Fruit fly (Drosophila melanogaster) whole organism, embryonic: ENCODE data around the gene Rexo5.
A peak's percentile ranks its signal among the peaks of the same experiment; 100 is the strongest.

Source experiments
- Atf6 ChIP-seq: fragments of 200-800 bp; sonication (Bioruptor generic); IDR thresholded peaks from 2 replicates; pipeline ENCODE4 v1.3.6; 2022; ENCODE audit warnings: missing biosample characterization, missing genetic modification characterization
- CG11695 ChIP-seq: fragments of 200-800 bp; sonication (Bioruptor generic); IDR thresholded peaks from 3 replicates; pipeline ENCODE4 v1.3.6; 2022; ENCODE audit warnings: missing biosample characterization, missing genetic modification characterization
- CG14050 ChIP-seq: fragments of 200-800 bp; sonication (Bioruptor generic); IDR thresholded peaks from 3 replicates; pipeline ENCODE4 v1.3.6; 2022; ENCODE audit warnings: missing biosample characterization, missing genetic modification characterization
- CG18599 ChIP-seq: fragments of 200-800 bp; sonication (Bioruptor generic); optimal IDR thresholded peaks from 3 replicates; lab custom pipeline; 2017; ENCODE audit warnings: missing biosample characterization, missing genetic modification characterization, mild to moderate bottlenecking, moderate library complexity, missing genetic modification reagents
- CG18764 ChIP-seq: fragments of 200-800 bp; sonication (Bioruptor generic); optimal IDR thresholded peaks from 3 replicates; lab custom pipeline; 2016; ENCODE audit warnings: missing biosample characterization, missing genetic modification characterization
- CG2199 ChIP-seq: fragments of 200-800 bp; sonication (Bioruptor generic); IDR thresholded peaks from 3 replicates; pipeline ENCODE4 v1.3.6; 2022; ENCODE audit warnings: missing biosample characterization, missing genetic modification characterization
- CG2202 ChIP-seq: fragments of 200-800 bp; sonication (Bioruptor generic); optimal IDR thresholded peaks from 2 replicates; lab custom pipeline; 2018; ENCODE audit warnings: missing biosample characterization, mild to moderate bottlenecking, missing genetic modification characterization
- CG31388 ChIP-seq: fragments of 200-800 bp; sonication (Bioruptor generic); optimal IDR thresholded peaks from 2 replicates; lab custom pipeline; 2016; ENCODE audit warnings: missing biosample characterization, missing genetic modification characterization
- CG32532 ChIP-seq: fragments of 200-800 bp; sonication (Bioruptor generic); IDR thresholded peaks from 2 replicates; pipeline ENCODE4 v1.3.6; 2022; ENCODE audit warnings: missing biosample characterization, missing genetic modification characterization
- CG34376 ChIP-seq: fragments of 200-800 bp; sonication (Bioruptor generic); optimal IDR thresholded peaks from 2 replicates; lab custom pipeline; 2018; ENCODE audit warnings: missing biosample characterization, mild to moderate bottlenecking, missing genetic modification characterization
- CG34422 ChIP-seq: fragments of 200-800 bp; sonication (Bioruptor generic); IDR thresholded peaks from 3 replicates; pipeline ENCODE4 v1.3.6; 2022; ENCODE audit warnings: missing biosample characterization, missing genetic modification characterization
- CG3726 ChIP-seq: fragments of 200-800 bp; sonication (Bioruptor generic); IDR thresholded peaks from 3 replicates; pipeline ENCODE4, ENCODE4 v1.3.6; 2022; ENCODE audit warnings: missing biosample characterization, missing genetic modification characterization
- CG4854 ChIP-seq: fragments of 200-800 bp; sonication (Bioruptor generic); optimal IDR thresholded peaks from 2 replicates; lab custom pipeline; 2016; ENCODE audit warnings: missing biosample characterization, missing genetic modification characterization, inconsistent platforms
- CG5245 ChIP-seq: fragments of 200-800 bp; sonication (Bioruptor generic); optimal IDR thresholded peaks from 3 replicates; lab custom pipeline; 2016; ENCODE audit warnings: missing biosample characterization, missing genetic modification characterization
- CG6813 ChIP-seq: fragments of 200-800 bp; sonication (Bioruptor generic); optimal IDR thresholded peaks from 2 replicates; lab custom pipeline; 2017; ENCODE audit warnings: missing biosample characterization, missing genetic modification characterization, mild to moderate bottlenecking, moderate library complexity, missing genetic modification reagents
- CG7556 ChIP-seq: fragments of 200-800 bp; sonication (Bioruptor generic); optimal IDR thresholded peaks from 2 replicates; lab custom pipeline; 2017; ENCODE audit warnings: missing biosample characterization, mild to moderate bottlenecking, missing genetic modification characterization
- CG7987 ChIP-seq: fragments of 200-800 bp; sonication (Bioruptor generic); optimal IDR thresholded peaks from 2 replicates; lab custom pipeline; 2018; ENCODE audit warnings: missing biosample characterization, mild to moderate bottlenecking, missing genetic modification characterization, moderate library complexity
- CG8944 ChIP-seq: fragments of 200-800 bp; sonication (Bioruptor generic); optimal IDR thresholded peaks from 3 replicates; lab custom pipeline; 2016; ENCODE audit warnings: missing biosample characterization, missing genetic modification characterization
- CG9727 ChIP-seq: fragments of 200-800 bp; sonication (Bioruptor generic); optimal IDR thresholded peaks from 3 replicates; lab custom pipeline; 2017; ENCODE audit warnings: missing biosample characterization, mild to moderate bottlenecking, missing genetic modification characterization
- CG9876 ChIP-seq: fragments of 200-800 bp; sonication (Bioruptor generic); optimal IDR thresholded peaks from 2 replicates; lab custom pipeline; 2016; ENCODE audit warnings: missing biosample characterization, missing genetic modification characterization
- D19A ChIP-seq: fragments of 200-800 bp; optimal IDR thresholded peaks from 3 replicates; lab custom pipeline; 2019; ENCODE audit warnings: missing biosample characterization, mild to moderate bottlenecking, missing genetic modification characterization, moderate library complexity
- Dad ChIP-seq: fragments of 200-800 bp; sonication (Bioruptor generic); optimal IDR thresholded peaks from 3 replicates; lab custom pipeline; 2016; ENCODE audit warnings: missing biosample characterization, missing genetic modification characterization
- Dfd ChIP-seq, 2 experiments: fragments of >200 bp; optimal IDR thresholded peaks; 2 replicates each; lab custom pipeline; 2017; ENCODE audit warnings: missing biosample characterization in 2 of 2, missing genetic modification characterization in 2 of 2
- Doc2 ChIP-seq: fragments of 200-800 bp; sonication (Bioruptor generic); IDR thresholded peaks from 2 replicates; pipeline ENCODE4 v1.3.6; 2022; ENCODE audit warnings: missing biosample characterization, missing genetic modification characterization
- Elba2 ChIP-seq: fragments of 200-800 bp; sonication (Bioruptor generic); optimal IDR thresholded peaks from 3 replicates; lab custom pipeline; 2016; ENCODE audit warnings: missing biosample characterization, missing genetic modification characterization
- Ets97D ChIP-seq: fragments of 200-800 bp; sonication (Bioruptor generic); optimal IDR thresholded peaks from 3 replicates; lab custom pipeline; 2016; ENCODE audit warnings: missing biosample characterization, missing genetic modification characterization
- Fer1 ChIP-seq: fragments of 200-800 bp; sonication (Bioruptor generic); optimal IDR thresholded peaks from 2 replicates; lab custom pipeline; 2017; ENCODE audit warnings: missing biosample characterization, mild to moderate bottlenecking, missing genetic modification characterization
- Fer2 ChIP-seq: fragments of 200-800 bp; sonication (Bioruptor generic); optimal IDR thresholded peaks from 2 replicates; lab custom pipeline; 2018; ENCODE audit warnings: missing biosample characterization, mild to moderate bottlenecking, missing genetic modification characterization, moderate library complexity
- Gug ChIP-seq: fragments of 200-800 bp; sonication (Bioruptor generic); IDR thresholded peaks from 4 replicates; pipeline ENCODE4 v1.3.6; 2022; ENCODE audit warnings: missing biosample characterization, missing genetic modification characterization
- NC2α ChIP-seq: fragments of 200-800 bp; sonication (Bioruptor generic); optimal IDR thresholded peaks from 2 replicates; lab custom pipeline; 2016; ENCODE audit warnings: missing biosample characterization, missing genetic modification characterization
- NFAT ChIP-seq: fragments of 200-800 bp; sonication (Bioruptor generic); IDR thresholded peaks from 2 replicates; pipeline ENCODE4 v1.3.6; 2022; ENCODE audit warnings: missing biosample characterization, missing genetic modification characterization
- Sin3A ChIP-seq: fragments of >200 bp; optimal IDR thresholded peaks from 2 replicates; lab custom pipeline; 2018
- Sox102F ChIP-seq: fragments of 200-800 bp; sonication (Bioruptor generic); optimal IDR thresholded peaks from 2 replicates; lab custom pipeline; 2018; ENCODE audit warnings: missing biosample characterization, mild to moderate bottlenecking, missing genetic modification characterization, moderate library complexity
- al ChIP-seq: fragments of 200-800 bp; sonication (Bioruptor generic); IDR thresholded peaks from 2 replicates; pipeline ENCODE4 v1.3.6; 2022; ENCODE audit warnings: missing biosample characterization, missing genetic modification characterization
- aop ChIP-seq: fragments of 200-800 bp; sonication (Bioruptor generic); IDR thresholded peaks from 2 replicates; pipeline ENCODE4 v1.3.6; 2022; ENCODE audit warnings: missing biosample characterization, missing genetic modification characterization
- cad ChIP-seq: fragments of >200 bp; optimal IDR thresholded peaks from 2 replicates; lab custom pipeline; 2017; ENCODE audit warnings: missing biosample characterization, missing genetic modification characterization
- croc ChIP-seq: fragments of 200-800 bp; sonication (Bioruptor generic); conservative IDR thresholded peaks from 3 replicates; pipeline ENCODE4 v1.3.6; 2022; ENCODE audit warnings: missing biosample characterization, missing genetic modification characterization
- dm ChIP-seq: fragments of 200-800 bp; sonication (Bioruptor generic); optimal IDR thresholded peaks from 3 replicates; lab custom pipeline; 2016; ENCODE audit warnings: missing biosample characterization, missing genetic modification characterization
- dmrt11E ChIP-seq: fragments of 200-800 bp; sonication (Bioruptor generic); optimal IDR thresholded peaks from 3 replicates; lab custom pipeline; 2018; ENCODE audit warnings: missing biosample characterization, mild to moderate bottlenecking, missing genetic modification characterization, moderate library complexity
- ftz-f1 ChIP-seq: fragments of 200-800 bp; sonication (Bioruptor generic); optimal IDR thresholded peaks from 2 replicates; lab custom pipeline; 2016; ENCODE audit warnings: missing biosample characterization, missing genetic modification characterization
- her ChIP-seq: fragments of 200-800 bp; sonication (Bioruptor generic); optimal IDR thresholded peaks from 2 replicates; lab custom pipeline; 2016; ENCODE audit warnings: missing biosample characterization, missing genetic modification characterization
- insv ChIP-seq, 2 experiments: fragments of 200-800 bp; sonication (Bioruptor generic); optimal IDR thresholded peaks; 3 replicates each; lab custom pipeline; 2016 to 2018; ENCODE audit warnings: missing biosample characterization in 2 of 2, missing genetic modification characterization in 2 of 2
- nmo ChIP-seq: fragments of 200-800 bp; sonication (Bioruptor generic); optimal IDR thresholded peaks from 2 replicates; lab custom pipeline; 2018; ENCODE audit warnings: missing biosample characterization, mild to moderate bottlenecking, missing genetic modification characterization, moderate library complexity
- sd ChIP-seq: fragments of 200-800 bp; sonication (Bioruptor generic); optimal IDR thresholded peaks from 3 replicates; lab custom pipeline; 2018; ENCODE audit warnings: missing biosample characterization, mild to moderate bottlenecking, missing genetic modification characterization, moderate library complexity
- so ChIP-seq: fragments of 200-800 bp; sonication (Bioruptor generic); IDR thresholded peaks from 3 replicates; pipeline ENCODE4 v1.3.6; 2022; ENCODE audit warnings: missing biosample characterization, missing genetic modification characterization
- sr ChIP-seq: fragments of 200-800 bp; sonication (Bioruptor generic); IDR thresholded peaks from 3 replicates; pipeline ENCODE4 v1.3.6; 2022; ENCODE audit warnings: missing biosample characterization, missing genetic modification characterization
- tll ChIP-seq, 2 experiments: fragments of 200-800 bp in 1 of 2; fragments of >200 bp in 1 of 2; sonication (Bioruptor generic) in 1 of 2; optimal IDR thresholded peaks; 2 replicates each; lab custom pipeline; 2017 to 2019; ENCODE audit warnings: missing biosample characterization in 2 of 2, missing genetic modification characterization in 2 of 2, mild to moderate bottlenecking in 1 of 2, moderate library complexity in 1 of 2
- trh ChIP-seq: fragments of 200-800 bp; sonication (Bioruptor generic); optimal IDR thresholded peaks from 2 replicates; lab custom pipeline; 2016; ENCODE audit warnings: missing biosample characterization, missing genetic modification characterization
- wek ChIP-seq: fragments of 200-800 bp; sonication (Bioruptor generic); optimal IDR thresholded peaks from 3 replicates; lab custom pipeline; 2018; ENCODE audit warnings: missing biosample characterization, mild to moderate bottlenecking, missing genetic modification characterization, moderate library complexity
- yki ChIP-seq: fragments of >200 bp; optimal IDR thresholded peaks from 3 replicates; lab custom pipeline; 2018
- z ChIP-seq: fragments of 200-800 bp; sonication (Bioruptor generic); IDR thresholded peaks from 3 replicates; pipeline ENCODE4 v1.3.6; 2022; ENCODE audit warnings: missing biosample characterization, missing genetic modification characterization
- zen ChIP-seq: fragments of 200-800 bp; sonication (Bioruptor generic); optimal IDR thresholded peaks from 3 replicates; lab custom pipeline; 2018; ENCODE audit warnings: missing biosample characterization, mild to moderate bottlenecking, missing genetic modification characterization, moderate library complexity

Rexo5 gene

DNA sequence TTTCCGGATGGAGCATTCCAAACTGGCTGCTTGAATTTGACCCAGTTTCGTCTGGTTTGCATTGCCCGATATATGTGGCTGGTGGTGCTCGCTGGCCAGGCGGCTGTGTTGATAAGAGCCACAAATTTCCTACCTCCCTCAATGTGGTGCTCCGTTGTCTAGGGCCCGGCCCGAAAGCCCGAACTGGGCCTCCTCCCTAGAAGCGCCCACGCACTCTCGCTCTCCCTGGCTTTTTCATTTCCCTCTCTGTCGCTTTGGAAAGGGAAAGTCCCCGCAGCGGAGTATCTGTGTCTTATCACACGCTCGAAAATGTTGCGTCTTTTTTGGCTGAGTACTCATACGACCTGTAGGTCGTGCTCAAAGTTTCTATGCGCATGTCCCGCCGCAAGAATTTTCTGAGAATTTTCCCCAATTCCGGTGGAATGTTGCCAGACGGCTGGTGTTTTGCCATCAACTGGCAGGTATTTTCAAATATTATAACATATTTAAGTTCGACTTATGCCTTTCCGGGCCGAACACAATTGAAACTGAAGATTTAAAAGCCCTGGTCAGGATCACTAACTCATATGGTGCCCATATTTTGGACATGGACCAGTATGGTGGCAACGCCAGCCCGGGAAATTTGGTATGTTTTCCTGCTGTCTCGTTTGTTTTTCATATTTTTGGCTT is 5.5 kb downstream of the Rexo5 start, which contains the start of gene axed (continued):
- TF ChIP-seq wek (GFP tag; lab: Kevin White, UChicago) (no peak), trh (no peak), yki (no peak), CG2199 (no peak), NC2α (GFP tag; lab: Kevin White, UChicago) (no peak), NFAT (GFP tag; lab: Robert Waterston, UW) (no peak), Sox102F (no peak), cad (no peak), sd (tag; lab: Kevin White, UChicago) (peak; percentile 84), zen (tag; lab: Kevin White, UChicago) (no peak), Dad (GFP tag; lab: Kevin White, UChicago) (no peak), D19A (tag; lab: Kevin White, UChicago) (no peak), Doc2 (GFP tag; lab: Robert Waterston, UW) (no peak), insv (GFP tag; optimal IDR thresholded peaks at IDR 0.05; lab: Kevin White, UChicago) (no peak), CG14050 (GFP tag; lab: Robert Waterston, UW) (no peak), CG34422 (GFP tag; lab: Robert Waterston, UW) (peak; percentile 38; the same call in 1 of the 3 replicates), aop (GFP tag; lab: Robert Waterston, UW) (no peak), al (GFP tag; lab: Robert Waterston, UW) (peak; percentile 17; the same call in 1 of the 2 replicates), CG7556 (GFP tag; lab: Kevin White, UChicago) (no peak), tll (GFP tag; optimal IDR thresholded peaks at IDR 0.05; lab: Kevin White, UChicago) (no peak), croc (GFP tag; lab: Robert Waterston, UW) (no peak), CG11695 (GFP tag; lab: Robert Waterston, UW) (no peak), dm (GFP tag; lab: Kevin White, UChicago) (no peak), CG18599 (GFP tag; lab: Kevin White, UChicago) (peak; percentile 64), nmo (GFP tag; lab: Kevin White, UChicago) (peak; percentile 16), CG18764 (GFP tag; lab: Kevin White, UChicago) (no peak), Dfd (GFP tag; optimal IDR thresholded peaks at IDR 0.05; lab: Kevin White, UChicago) (no peak), CG9876 (GFP tag; lab: Kevin White, UChicago) (no peak), CG9727 (peak; percentile 37), sr (GFP tag; lab: Robert Waterston, UW) (peak; percentile 98), ftz-f1 (GFP tag; lab: Kevin White, UChicago) (no peak), Ets97D (GFP tag; lab: Kevin White, UChicago) (peak; percentile 68), z (GFP tag; lab: Robert Waterston, UW) (no peak), CG2202 (tag; lab: Kevin White, UChicago) (no peak), CG8944 (no peak), CG5245 (GFP tag; lab: Kevin White, UChicago) (no peak), dmrt11E (tag; lab: Kevin White, UChicago) (no peak), Sin3A (lab: Kevin White, UChicago) (no peak), Elba2 (GFP tag; lab: Kevin White, UChicago) (no peak), CG32532 (GFP tag; lab: Robert Waterston, UW) (0 out of 2 replicates have a peak, but pooled peaks have one; percentile 27), Fer2 (no peak), CG4854 (GFP tag; lab: Kevin White, UChicago) (peak; percentile 10), CG6813 (GFP tag; lab: Kevin White, UChicago) (no peak), CG34376 (GFP tag; lab: Kevin White, UChicago) (peak; percentile 18), Fer1 (GFP tag; lab: Kevin White, UChicago) (peak; percentile 66), her (no peak), CG3726 (no peak), so (no peak), CG31388 (GFP tag; lab: Kevin White, UChicago) (no peak), Gug (GFP tag; lab: Robert Waterston, UW) (no peak), Atf6 (GFP tag; lab: Robert Waterston, UW) (no peak), CG7987 (GFP tag; lab: Kevin White, UChicago) (no peak)
